Fruit fly (Drosophila melanogaster) whole organism, larva: Measurements from ENCODE around the gene Abp1.

Source experiments
- noc ChIP-seq: fragments of 200-800 bp; sonication (Bioruptor generic); optimal IDR thresholded peaks from 3 replicates; lab custom pipeline; 2019; ENCODE audit warnings: missing biosample characterization, mild to moderate bottlenecking, missing genetic modification characterization, moderate library complexity

The Abp1 gene

DNA sequence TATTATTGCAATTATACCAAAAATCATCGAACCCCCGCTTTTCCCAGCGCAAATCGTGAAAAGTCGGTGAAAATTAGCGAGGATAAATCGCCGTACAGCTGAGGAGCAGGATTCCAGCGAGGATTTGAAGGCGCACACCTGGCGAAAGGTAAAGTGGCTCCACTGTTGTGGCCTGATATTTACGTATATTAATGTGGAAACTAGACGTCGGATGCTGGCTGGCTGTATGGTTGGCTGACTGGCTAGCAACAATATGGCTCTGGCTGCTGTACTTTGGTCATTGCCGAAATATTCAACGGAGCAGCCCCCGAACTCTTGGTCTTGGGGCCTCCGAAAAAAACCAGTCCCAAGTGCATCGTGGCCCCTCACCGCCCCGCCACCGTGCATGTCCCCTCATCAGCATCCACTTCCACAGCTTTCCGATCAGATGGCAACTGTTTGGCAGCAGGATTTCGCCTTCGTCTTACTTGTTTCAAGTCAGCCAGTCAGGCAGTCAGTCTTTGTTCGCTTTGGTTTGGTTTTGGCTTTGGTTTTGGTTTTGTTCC lies 852 bp upstream of the Abp1 start:
- no peak for TF ChIP-seq noc (tag; lab: Kevin White, UChicago)

DNA sequence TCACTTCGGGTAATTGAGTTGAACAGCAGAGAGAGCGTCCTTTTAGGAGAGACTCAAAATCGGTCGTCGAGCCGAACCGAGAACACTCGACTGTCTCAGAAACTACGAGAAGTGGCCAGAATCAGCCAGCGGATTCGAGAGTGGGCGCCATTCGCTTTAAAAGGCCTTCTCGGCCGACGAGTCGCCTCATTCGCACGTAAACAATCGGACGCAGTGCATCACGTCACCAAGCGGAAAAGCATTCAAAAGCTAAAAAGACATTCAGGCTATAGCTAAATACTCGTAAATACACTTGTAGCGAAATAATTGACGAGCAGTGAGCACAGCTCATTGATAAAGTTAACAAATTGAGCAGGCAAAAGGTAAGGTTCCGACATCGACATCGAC lies 5.8 kb downstream of the Abp1 start:
- TF ChIP-seq noc (tag; lab: Kevin White, UChicago) = no peak

DNA sequence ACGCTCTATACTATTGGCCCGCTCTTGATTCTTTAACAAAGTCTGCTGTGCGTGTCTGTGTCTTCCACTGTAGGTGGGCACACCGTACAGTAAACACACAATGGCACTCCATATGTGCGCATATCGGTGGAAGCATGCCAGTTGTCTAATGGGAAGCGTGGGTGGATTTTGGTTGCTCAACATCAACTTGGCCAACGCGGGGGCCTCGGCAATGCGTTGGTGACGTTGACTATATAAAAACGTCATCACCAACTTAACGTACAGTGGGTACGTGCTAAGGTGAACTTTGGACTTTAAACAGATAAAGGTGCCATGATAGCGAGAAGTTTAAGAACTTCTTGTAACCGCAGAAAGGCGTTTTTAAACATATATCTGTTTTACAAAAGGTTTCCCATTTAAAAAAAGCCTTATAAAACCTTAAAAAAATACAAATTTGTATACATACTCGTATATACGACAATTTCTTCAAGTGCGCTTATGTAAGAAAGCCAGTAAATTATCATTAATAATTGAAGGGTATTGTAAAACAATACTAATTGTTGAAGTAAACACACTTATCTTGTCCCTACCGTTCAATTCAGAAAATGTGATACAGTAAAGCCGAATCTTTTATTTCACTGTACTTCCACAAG lies 6.4 kb downstream of the Abp1 start:
- peak; percentile 77 for TF ChIP-seq noc (tag; lab: Kevin White, UChicago)

DNA sequence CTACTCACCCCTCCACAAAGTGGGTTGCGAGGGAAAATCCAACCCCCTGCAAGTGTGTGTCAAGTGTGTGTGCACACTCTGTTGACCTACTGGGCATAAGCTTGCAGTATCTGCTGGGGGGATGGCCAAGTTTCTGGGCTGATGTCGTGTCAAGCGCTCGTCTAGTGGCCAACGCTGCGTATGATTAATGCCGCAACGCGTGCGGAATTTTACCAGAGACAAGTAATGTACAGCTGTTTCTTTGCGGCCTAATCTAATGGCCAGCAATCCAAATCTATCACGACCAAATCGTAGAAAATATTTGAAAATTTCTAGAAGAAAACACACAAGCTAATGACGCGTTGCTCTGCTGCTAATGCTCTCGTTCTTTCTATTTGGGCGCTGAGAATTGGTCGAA lies 6.9 kb downstream of the Abp1 start:
- no peak for TF ChIP-seq noc (tag; lab: Kevin White, UChicago)

DNA sequence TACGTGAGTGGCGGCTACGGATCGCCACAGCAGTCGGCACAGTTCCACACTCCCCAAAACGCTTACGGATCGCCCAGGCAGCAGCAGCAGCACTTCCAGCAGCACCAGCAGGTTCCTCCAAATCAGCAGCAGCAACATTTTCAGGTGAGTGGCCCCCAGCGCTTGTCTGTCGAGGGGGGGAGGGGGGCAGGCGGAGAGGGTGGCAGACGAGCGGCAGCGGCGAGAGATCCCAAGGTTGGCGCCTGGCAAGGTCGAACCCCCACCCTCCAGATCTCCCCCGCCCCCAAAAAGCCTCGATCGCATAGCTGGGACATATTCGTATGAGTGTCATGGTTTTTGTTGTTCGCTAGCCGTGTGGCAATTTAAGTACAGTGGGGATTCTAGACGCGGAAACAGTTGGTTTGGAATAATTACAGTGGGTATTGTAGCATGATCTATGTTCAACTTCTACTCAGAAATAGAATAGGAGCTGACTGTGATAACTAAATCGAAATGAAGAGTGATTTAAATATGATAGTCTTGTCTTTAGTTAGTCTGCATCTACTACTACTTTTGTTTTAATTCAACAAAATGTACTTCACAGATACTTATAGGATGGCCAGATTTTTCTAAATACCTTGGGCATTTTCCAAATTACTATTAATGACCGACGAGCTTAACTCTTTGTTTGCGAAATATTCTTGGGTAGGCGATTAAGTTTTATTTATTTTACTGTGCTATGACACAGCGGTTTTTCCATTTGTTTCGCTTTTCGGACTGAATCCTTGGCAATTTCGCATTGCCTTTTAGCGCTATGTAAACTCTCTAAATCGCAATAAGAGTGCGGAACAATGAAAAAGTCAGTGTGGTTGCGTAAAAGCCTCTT lies 7.5 kb downstream of the Abp1 start:
- TF ChIP-seq noc (tag; lab: Kevin White, UChicago) = no peak

DNA sequence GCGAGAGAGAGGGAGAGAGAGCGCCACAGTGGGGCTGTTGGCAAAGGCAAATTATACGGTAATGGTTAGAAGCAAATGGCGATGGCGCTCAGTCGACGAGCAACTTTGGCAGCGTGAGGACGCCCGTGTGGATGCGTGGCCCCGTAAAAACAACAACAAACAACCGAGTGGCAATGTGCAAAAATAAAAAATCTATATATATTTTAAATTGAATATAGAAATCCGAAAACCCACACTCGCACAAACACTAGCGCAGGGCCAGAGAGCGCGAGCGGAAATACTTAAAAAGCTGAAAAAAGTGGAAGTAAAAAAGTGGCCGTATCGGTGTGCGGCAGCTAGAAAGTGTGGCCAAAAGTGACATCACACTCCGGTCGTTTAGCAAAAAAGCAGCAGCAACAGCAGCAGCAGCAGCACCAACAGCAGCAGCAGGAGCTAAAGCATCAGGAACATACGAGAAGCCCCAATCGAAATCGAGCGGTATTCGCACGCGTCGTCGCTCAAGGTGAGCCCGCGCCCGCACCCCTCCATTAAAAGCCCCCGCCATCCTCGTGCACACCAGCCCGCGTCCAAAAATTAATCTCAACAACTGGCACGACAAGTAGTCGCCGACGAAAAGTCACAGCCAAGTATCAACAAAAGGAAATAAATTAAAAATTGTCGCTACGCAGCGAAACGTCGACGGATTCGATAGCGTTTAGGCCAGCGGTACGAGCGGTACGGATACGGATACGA lies 8.5 kb downstream of the Abp1 start, which contains the start of gene stv:
Gene stv (plus strand): TSS at position 89 of the 732 bp plus-strand sequence.
- peak; percentile 29 for TF ChIP-seq noc (tag; lab: Kevin White, UChicago)

DNA sequence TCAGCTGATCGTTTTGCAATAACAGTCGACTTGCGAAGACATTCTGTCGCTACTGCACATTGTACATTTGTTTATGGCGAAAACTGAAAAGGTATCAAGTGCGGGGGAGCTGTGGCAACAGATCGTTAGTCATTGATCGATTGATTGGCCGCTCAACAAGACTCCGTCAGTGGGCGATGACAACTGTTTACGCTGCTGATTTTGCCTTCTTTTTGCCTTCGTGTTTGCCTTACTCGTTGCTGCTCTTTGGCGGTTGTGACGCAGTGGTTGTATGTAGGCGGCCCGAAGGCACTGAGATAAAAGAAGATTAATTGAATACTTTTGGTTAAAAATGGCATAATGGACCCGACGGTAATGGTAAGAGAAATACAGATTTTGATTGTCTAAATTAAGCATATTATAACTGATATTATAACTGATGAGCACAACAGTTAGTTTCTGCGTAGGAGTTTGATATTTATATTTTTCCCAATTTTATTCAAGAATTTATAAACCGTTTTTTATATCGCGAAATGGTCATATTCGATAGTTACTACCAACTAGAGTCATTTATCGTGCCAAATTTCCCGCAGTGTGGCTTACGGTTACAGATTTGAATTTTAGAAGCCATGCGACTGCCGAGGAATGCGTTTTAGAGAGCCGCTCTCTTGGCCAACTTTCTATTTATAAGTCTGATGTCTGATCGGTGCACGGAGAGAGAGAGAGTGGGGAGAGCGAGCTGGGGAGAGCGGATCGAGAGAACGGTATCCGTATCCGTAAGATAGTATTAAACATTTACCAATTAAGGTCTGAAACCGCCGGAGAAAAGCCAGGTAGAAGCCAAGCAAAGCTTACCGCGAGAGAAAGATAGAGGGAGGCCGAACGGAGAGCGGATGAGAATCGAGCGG lies 9.3 kb downstream of the Abp1 start:
- peak; percentile 98 for TF ChIP-seq noc (tag; lab: Kevin White, UChicago)

DNA sequence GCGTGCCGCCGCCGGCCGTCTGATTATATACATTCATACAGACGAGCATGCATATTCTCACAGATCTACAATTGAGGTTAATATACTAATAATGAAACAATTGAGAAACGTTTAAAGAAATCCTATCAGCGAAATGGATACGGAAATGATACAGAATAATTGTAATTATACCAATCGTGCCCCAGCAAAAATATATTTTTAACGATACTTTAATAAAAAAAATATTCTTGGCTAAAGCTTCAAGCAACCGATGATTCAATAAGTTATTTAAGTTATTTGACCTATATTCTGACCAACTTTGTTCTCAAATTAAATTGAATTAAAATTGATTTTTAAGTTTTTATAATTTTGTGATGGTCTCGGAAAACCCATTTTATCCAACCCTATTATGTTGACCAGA lies 10.0 kb downstream of the Abp1 start:
- TF ChIP-seq noc (tag; lab: Kevin White, UChicago) = no peak

DNA sequence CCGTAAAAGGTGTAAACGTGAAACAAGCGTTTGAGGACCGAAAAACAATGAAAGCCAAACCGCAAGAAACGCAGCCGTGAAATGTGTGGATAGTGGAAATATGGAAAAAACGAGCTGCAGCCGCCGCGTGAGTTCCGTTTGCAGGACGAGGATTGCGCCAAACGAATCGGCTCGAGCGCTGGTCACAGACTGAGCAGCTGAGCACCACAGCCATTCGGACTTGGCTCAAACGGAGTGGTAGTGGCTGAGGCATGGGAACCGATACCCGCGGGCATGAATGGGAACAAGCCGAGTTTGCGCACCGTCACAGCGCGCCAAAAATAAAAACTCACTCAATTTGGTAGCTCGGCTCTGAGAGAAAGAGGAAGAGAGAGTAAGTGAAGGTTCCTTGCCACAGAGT lies 11.5 kb downstream of the Abp1 start, which contains the start of gene CG10089:
Gene CG10089 (minus strand): TSS at position 181 of the 400 bp plus-strand sequence.
- no peak for TF ChIP-seq noc (tag; lab: Kevin White, UChicago)

DNA sequence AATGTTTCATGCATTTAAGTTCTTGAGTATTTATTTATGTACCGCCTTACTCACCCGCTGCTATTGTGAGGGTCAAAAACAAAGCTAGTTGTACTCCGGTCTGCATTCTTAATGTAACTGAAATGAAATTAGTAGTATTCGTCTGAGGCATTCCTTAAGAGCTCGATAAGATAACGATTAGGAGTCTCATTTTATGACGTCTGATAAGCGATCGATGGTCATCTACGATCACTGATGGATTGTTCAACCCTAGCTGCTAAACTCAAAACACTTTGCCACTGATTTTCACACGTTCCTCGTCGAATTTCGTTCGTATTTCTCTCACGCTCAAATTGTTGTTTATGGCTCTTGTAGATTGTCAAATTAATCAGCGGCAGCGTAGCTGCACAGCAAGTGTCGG lies 28.9 kb downstream of the Abp1 start, which contains the start of gene CG10116:
Gene CG10116 (minus strand): TSS at position 106 of the 400 bp plus-strand sequence.
- no peak for TF ChIP-seq noc (tag; lab: Kevin White, UChicago)

DNA sequence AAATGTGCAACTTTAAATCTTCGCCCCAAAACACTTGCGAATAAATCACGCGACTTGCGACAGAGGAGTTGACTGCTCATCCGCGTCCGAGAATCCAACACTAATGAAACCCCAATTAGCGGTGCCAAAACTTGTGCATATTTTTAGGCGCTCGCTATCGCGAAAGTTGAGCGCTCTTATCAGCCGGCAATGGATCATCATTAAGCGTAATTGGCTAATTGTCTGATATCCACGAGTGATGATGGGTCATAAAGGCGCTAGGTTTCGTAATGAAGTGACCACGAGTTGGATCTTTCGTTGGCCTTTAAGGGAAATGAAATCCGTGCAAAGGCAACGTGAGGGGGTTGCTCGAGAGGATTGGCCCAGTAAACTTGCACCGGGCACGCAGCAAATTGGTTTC lies 31.3 kb downstream of the Abp1 start:
- peak; percentile 57 for TF ChIP-seq noc (tag; lab: Kevin White, UChicago)

DNA sequence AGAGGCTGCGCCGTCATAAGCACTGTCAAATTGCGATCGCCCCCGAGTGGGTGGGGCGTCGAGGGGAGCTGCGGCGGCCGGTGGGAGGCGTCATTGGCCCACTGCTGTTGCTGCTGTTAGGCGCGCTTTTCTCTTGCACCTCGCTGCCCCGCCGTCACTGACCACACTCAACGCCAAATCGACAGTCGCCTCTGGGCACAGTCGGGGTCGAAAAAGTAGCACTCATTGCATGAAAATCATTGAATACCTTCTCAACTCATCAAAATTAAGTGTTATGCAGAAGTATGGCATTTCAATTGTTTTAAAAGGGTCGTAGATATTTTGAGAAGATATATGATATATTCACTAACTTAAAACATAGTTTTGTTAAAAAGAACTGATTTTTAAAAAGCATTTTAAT lies 33.8 kb downstream of the Abp1 start:
- no peak for TF ChIP-seq noc (tag; lab: Kevin White, UChicago)

DNA sequence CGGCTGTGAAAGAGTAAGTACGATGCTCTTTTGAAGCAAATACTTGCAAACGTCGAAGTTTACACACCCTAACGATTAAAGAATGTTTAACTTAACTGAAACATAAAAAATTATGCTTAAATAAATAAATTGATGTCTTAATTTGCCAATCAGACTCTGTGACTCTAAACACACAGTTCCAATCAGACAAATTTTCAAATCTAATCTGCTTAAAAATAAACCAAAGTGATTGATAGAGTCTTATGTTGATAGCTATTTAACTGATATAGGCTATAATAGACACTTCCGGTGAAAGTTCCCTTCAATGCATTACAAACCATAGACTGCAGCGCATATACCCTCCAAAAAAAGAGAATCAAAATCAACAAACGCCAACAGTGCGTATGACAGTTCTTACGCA lies 34.5 kb downstream of the Abp1 start:
- TF ChIP-seq noc (tag; lab: Kevin White, UChicago) = peak; percentile 8

DNA sequence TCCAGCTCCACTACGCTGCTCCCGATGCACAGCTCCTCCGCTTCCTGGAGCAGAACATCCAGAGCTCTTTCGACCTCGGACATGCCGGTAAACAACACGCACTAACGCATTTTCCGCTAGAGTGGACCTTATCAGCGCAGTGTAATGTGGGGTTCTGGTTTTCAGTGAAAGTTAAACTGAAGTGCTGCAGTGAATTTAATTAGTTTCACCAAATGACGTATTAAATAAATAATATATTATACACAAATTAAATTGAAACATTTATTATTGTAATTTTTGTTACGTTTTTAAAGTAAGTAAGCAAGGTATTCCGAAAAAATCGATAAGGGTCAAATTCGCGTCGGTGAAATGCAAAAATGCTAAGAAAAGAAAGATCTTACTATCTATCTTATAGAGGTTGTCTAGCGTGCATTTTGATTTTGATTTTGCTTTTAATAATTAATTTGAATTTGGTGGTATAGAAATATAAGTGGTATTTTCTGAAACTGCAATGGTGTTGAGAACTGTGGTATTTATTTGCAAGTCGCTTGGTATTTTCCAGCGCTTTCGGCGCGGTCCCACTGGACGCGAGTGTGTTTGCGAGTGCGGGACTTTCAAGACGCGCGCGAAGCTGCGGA lies 35.8 kb downstream of the Abp1 start, which contains the start of the genes JMJD7 and CG10738:
Gene JMJD7 (minus strand): TSS at position 107 of the 617 bp plus-strand sequence.
Gene CG10738 (plus strand): TSS at position 594 of the 617 bp plus-strand sequence.
- TF ChIP-seq noc (tag; lab: Kevin White, UChicago) = no peak
